Worm (Caenorhabditis elegans) whole organism, L4 larva: Measurements from ENCODE around the gene W09G12.8.

ENCODE experiments used
- ceh-82 ChIP-seq: sonication (generic microtip); optimal IDR thresholded peaks from 2 replicates; lab custom pipeline; 2017; ENCODE audit warnings: missing biosample characterization, missing genetic modification characterization
- egl-43 ChIP-seq: fragments of 200-800 bp; sonication (Bioruptor generic); IDR thresholded peaks from 2 replicates; pipeline ENCODE4 v1.3.6; 2022; ENCODE audit warnings: missing genetic modification reagents, missing genetic modification characterization, missing compliant biosample characterization
- nhr-11 ChIP-seq: fragments of 150-350 bp; optimal IDR thresholded peaks from 2 replicates; lab custom pipeline; 2014; ENCODE audit warnings: missing biosample characterization, missing genetic modification characterization
- nhr-237 ChIP-seq: sonication (generic microtip); optimal IDR thresholded peaks from 2 replicates; lab custom pipeline; 2017; ENCODE audit warnings: missing biosample characterization, missing genetic modification characterization
- skn-1 ChIP-seq: fragments of 150-350 bp; optimal IDR thresholded peaks from 2 replicates; lab custom pipeline; 2014; ENCODE audit warnings: missing biosample characterization, missing genetic modification characterization

ce11 chrIV:1245244-1245643 is 19.3 kb downstream of the W09G12.8 start, which contains the start of gene F38A1.9:
- TF ChIP-seq egl-43 (GFP tag; lab: Robert Waterston, UW) = no peak
- no peak for TF ChIP-seq nhr-11
- TF ChIP-seq nhr-237 (tag; lab: Kevin White, UChicago) = no peak
- TF ChIP-seq skn-1 (tag; lab: Kevin White, UChicago) = no peak
- no peak for TF ChIP-seq ceh-82
